Fruit fly (Drosophila melanogaster): ENCODE data around the gene PH4alphaNE1.

- TF ChIP-seq Gug (GFP tag; IDR thresholded peaks at IDR 0.05) (no peak), acj6 (GFP tag; optimal IDR thresholded peaks at IDR 0.05) (no peak), CG6276 (GFP tag; optimal IDR thresholded peaks at IDR 0.05) (peak; percentile 17), CG10631 (GFP tag; optimal IDR thresholded peaks at IDR 0.05) (no peak), Lpt (GFP tag; optimal IDR thresholded peaks at IDR 0.05) (no peak), Sox14 (GFP tag; optimal IDR thresholded peaks at IDR 0.05) (no peak), OdsH (GFP tag; optimal IDR thresholded peaks at IDR 0.05) (no peak)
Measured at dm6 chr3R:30466515-30466914, 33.6 kb downstream of the PH4alphaNE1 start.
